Worm (Caenorhabditis elegans) whole organism, mixed stage, embryonic: ENCODE results near the gene Y57G11B.2.

Experiments used
- M03D4.4 ChIP-seq: sonication (generic microtip); optimal IDR thresholded peaks from 2 replicates; lab custom pipeline; 2017; ENCODE audit warnings: mild to moderate bottlenecking, missing genetic modification characterization, missing compliant biosample characterization
- bed-3 ChIP-seq: fragments of 200-800 bp; sonication (Bioruptor generic); optimal IDR thresholded peaks from 3 replicates; lab custom pipeline; 2018; ENCODE audit warnings: mild to moderate bottlenecking, missing genetic modification characterization, moderate library complexity, missing compliant biosample characterization
- blmp-1 ChIP-seq: fragments of 150-350 bp; optimal IDR thresholded peaks from 2 replicates; lab custom pipeline; 2014; ENCODE audit warnings: missing biosample characterization, missing genetic modification characterization
- ceh-39 ChIP-seq: fragments of 150-350 bp; optimal IDR thresholded peaks from 2 replicates; lab custom pipeline; 2014; ENCODE audit warnings: missing biosample characterization, missing genetic modification characterization
- ceh-43 ChIP-seq: fragments of 200-800 bp; sonication (Bioruptor generic); optimal IDR thresholded peaks from 2 replicates; lab custom pipeline; 2018; ENCODE audit warnings: mild to moderate bottlenecking, missing genetic modification characterization, moderate library complexity, missing compliant biosample characterization
- ceh-83 ChIP-seq: fragments of 200-800 bp; sonication (Bioruptor generic); optimal IDR thresholded peaks from 2 replicates; lab custom pipeline; 2018; ENCODE audit warnings: mild to moderate bottlenecking, missing genetic modification characterization, missing compliant biosample characterization
- cnd-1 ChIP-seq: fragments of 200-800 bp; sonication (Bioruptor generic); optimal IDR thresholded peaks from 2 replicates; lab custom pipeline; 2018; ENCODE audit warnings: mild to moderate bottlenecking, missing genetic modification characterization, missing compliant biosample characterization
- drap-1 ChIP-seq: fragments of 200-800 bp; sonication (Bioruptor generic); optimal IDR thresholded peaks from 3 replicates; lab custom pipeline; 2018; ENCODE audit warnings: mild to moderate bottlenecking, missing genetic modification characterization, missing compliant biosample characterization
- elt-1 ChIP-seq: sonication (generic microtip); optimal IDR thresholded peaks from 2 replicates; lab custom pipeline; 2017; ENCODE audit warnings: missing genetic modification characterization, mild to moderate bottlenecking, missing compliant biosample characterization, antibody characterized with exemption, moderate library complexity, borderline replicate concordance; ENCODE audit not compliant: insufficient read depth
- elt-3 ChIP-seq: fragments of 150-350 bp; optimal IDR thresholded peaks from 2 replicates; lab custom pipeline; 2014; ENCODE audit warnings: missing biosample characterization, missing genetic modification characterization
- flh-1 ChIP-seq: fragments of 200-800 bp; sonication (Bioruptor generic); optimal IDR thresholded peaks from 2 replicates; lab custom pipeline; 2018; ENCODE audit warnings: mild to moderate bottlenecking, missing genetic modification characterization, moderate library complexity, missing compliant biosample characterization
- ham-2 ChIP-seq: fragments of 200-800 bp; sonication (Bioruptor generic); optimal IDR thresholded peaks from 2 replicates; lab custom pipeline; 2018; ENCODE audit warnings: mild to moderate bottlenecking, missing genetic modification characterization, missing compliant biosample characterization
- hlh-1 ChIP-seq: fragments of 150-350 bp; optimal IDR thresholded peaks from 2 replicates; lab custom pipeline; 2014; ENCODE audit warnings: missing biosample characterization, missing genetic modification reagents, missing genetic modification characterization
- lin-13 ChIP-seq: fragments of 150-350 bp; optimal IDR thresholded peaks from 2 replicates; lab custom pipeline; 2014; ENCODE audit warnings: missing biosample characterization, missing genetic modification characterization
- lin-32 ChIP-seq: fragments of 200-800 bp; sonication (Bioruptor generic); optimal IDR thresholded peaks from 2 replicates; lab custom pipeline; 2018; ENCODE audit warnings: mild to moderate bottlenecking, missing genetic modification characterization, missing compliant biosample characterization
- lsy-2 ChIP-seq: fragments of 150-350 bp; optimal IDR thresholded peaks from 2 replicates; lab custom pipeline; 2014; ENCODE audit warnings: missing biosample characterization, missing genetic modification characterization
- mab-5 ChIP-seq: fragments of 150-350 bp; optimal IDR thresholded peaks from 2 replicates; lab custom pipeline; 2014; ENCODE audit warnings: missing biosample characterization, missing genetic modification characterization
- mep-1 ChIP-seq: fragments of 150-350 bp; optimal IDR thresholded peaks from 2 replicates; lab custom pipeline; 2017; ENCODE audit warnings: missing biosample characterization, missing genetic modification reagents, missing genetic modification characterization, inconsistent platforms
- mls-2 ChIP-seq: sonication (generic microtip); optimal IDR thresholded peaks from 2 replicates; lab custom pipeline; 2016; ENCODE audit warnings: mild to moderate bottlenecking, missing genetic modification characterization, moderate library complexity, missing compliant biosample characterization
- nhr-12 ChIP-seq: fragments of 150-350 bp; optimal IDR thresholded peaks from 2 replicates; lab custom pipeline; 2014; ENCODE audit warnings: missing biosample characterization, missing genetic modification characterization
- nhr-2 ChIP-seq: fragments of 150-350 bp; optimal IDR thresholded peaks from 2 replicates; lab custom pipeline; 2014; ENCODE audit warnings: missing biosample characterization, missing genetic modification characterization
- nhr-237 ChIP-seq: fragments of 150-350 bp; optimal IDR thresholded peaks from 2 replicates; lab custom pipeline; 2014; ENCODE audit warnings: missing biosample characterization, missing genetic modification characterization
- pha-4 ChIP-seq: fragments of 150-350 bp; optimal IDR thresholded peaks from 2 replicates; lab custom pipeline; 2018; ENCODE audit warnings: missing biosample characterization, missing genetic modification reagents, missing genetic modification characterization
- sem-2 ChIP-seq: fragments of 200-800 bp; sonication (Bioruptor generic); optimal IDR thresholded peaks from 2 replicates; lab custom pipeline; 2018; ENCODE audit warnings: mild to moderate bottlenecking, missing genetic modification characterization, missing compliant biosample characterization
- snpc-4 ChIP-seq: fragments of 150-350 bp; optimal IDR thresholded peaks from 2 replicates; lab custom pipeline; 2014; ENCODE audit warnings: missing biosample characterization, missing genetic modification characterization
- sptf-1 ChIP-seq: sonication (generic microtip); optimal IDR thresholded peaks from 2 replicates; lab custom pipeline; 2017; ENCODE audit warnings: mild to moderate bottlenecking, missing genetic modification characterization, moderate library complexity, missing compliant biosample characterization
- tbx-8 ChIP-seq: fragments of 200-800 bp; sonication (Bioruptor generic); optimal IDR thresholded peaks from 2 replicates; lab custom pipeline; 2018; ENCODE audit warnings: mild to moderate bottlenecking, missing genetic modification characterization, moderate library complexity, missing compliant biosample characterization
- unc-120 ChIP-seq: sonication (generic microtip); optimal IDR thresholded peaks from 2 replicates; lab custom pipeline; 2017; ENCODE audit warnings: missing genetic modification characterization, missing compliant biosample characterization; ENCODE audit not compliant: poor library complexity, severe bottlenecking
- unc-39 ChIP-seq: fragments of 150-350 bp; optimal IDR thresholded peaks from 2 replicates; lab custom pipeline; 2014; ENCODE audit warnings: missing biosample characterization, missing genetic modification characterization
- unc-62 ChIP-seq: fragments of 150-350 bp; optimal IDR thresholded peaks from 2 replicates; lab custom pipeline; 2014; ENCODE audit warnings: missing biosample characterization, missing genetic modification reagents, missing genetic modification characterization
- zip-8 ChIP-seq: fragments of 150-350 bp; optimal IDR thresholded peaks from 2 replicates; lab custom pipeline; 2014; ENCODE audit warnings: missing biosample characterization, missing genetic modification characterization
- ztf-11 ChIP-seq: fragments of 150-350 bp; optimal IDR thresholded peaks from 2 replicates; lab custom pipeline; 2014; ENCODE audit warnings: missing biosample characterization, missing genetic modification characterization

Gene Y57G11B.2

ce11 chrIV:14532366-14532765 lies 32.8 kb upstream of the Y57G11B.2 start:
- no peak for TF ChIP-seq mls-2
- no peak for TF ChIP-seq M03D4.4 (tag; lab: Kevin White, UChicago)
- no peak for TF ChIP-seq drap-1 (GFP tag; lab: Kevin White, UChicago)
- peak; percentile 9 for TF ChIP-seq blmp-1 (tag; lab: Kevin White, UChicago)
- no peak for TF ChIP-seq pha-4 (tag; lab: Kevin White, UChicago)
- no peak for TF ChIP-seq nhr-12
- TF ChIP-seq ceh-43 (GFP tag; lab: Kevin White, UChicago) = no peak
- no peak for TF ChIP-seq hlh-1
- no peak for TF ChIP-seq cnd-1 (tag; lab: Kevin White, UChicago)

DNA sequence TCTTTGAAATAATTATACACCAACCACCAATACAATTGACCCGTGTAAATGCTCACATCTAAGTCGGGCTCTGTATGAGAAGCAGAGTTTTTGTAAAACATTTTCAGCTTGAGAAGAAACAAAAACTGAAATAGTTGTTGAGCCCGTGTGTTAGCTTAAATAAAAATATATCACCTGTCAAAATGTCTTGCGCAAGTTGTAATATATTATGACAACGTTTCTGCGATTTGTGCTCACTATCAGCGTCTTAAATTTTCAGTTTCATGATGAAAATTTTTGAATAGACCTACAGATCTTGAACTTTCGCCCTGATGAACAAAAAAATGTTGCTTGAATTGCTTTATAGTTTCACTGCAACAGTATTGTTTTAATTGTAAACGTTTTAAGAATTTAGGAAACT lies 30.2 kb upstream of the Y57G11B.2 start, which contains the start of gene T27E7.4:
Gene T27E7.4, minus strand, starts transcription at position 101 of the 400 bp plus-strand sequence.
- no peak for TF ChIP-seq sptf-1 (tag; lab: Kevin White, UChicago)
- TF ChIP-seq ceh-39 = no peak
- TF ChIP-seq zip-8 (tag; lab: Kevin White, UChicago) = no peak
- TF ChIP-seq cnd-1 (tag; lab: Kevin White, UChicago) = no peak
- TF ChIP-seq ham-2 = no peak
- no peak for TF ChIP-seq elt-1 (tag; lab: Kevin White, UChicago)
- TF ChIP-seq ztf-11 = no peak
- no peak for TF ChIP-seq nhr-12
- TF ChIP-seq mls-2 = no peak
- no peak for TF ChIP-seq lsy-2 (tag; lab: Kevin White, UChicago)
- no peak for TF ChIP-seq elt-3 (tag; lab: Kevin White, UChicago)
- no peak for TF ChIP-seq hlh-1
- TF ChIP-seq lin-13 (tag; lab: Kevin White, UChicago) = no peak
- TF ChIP-seq unc-120 = no peak
- TF ChIP-seq mep-1 (tag; lab: Kevin White, UChicago) = no peak
- TF ChIP-seq snpc-4 (tag; lab: Kevin White, UChicago) = no peak
- no peak for TF ChIP-seq blmp-1 (tag; lab: Kevin White, UChicago)
- no peak for TF ChIP-seq tbx-8 (GFP tag; lab: Kevin White, UChicago)
- TF ChIP-seq ceh-83 (GFP tag; lab: Kevin White, UChicago) = no peak
- TF ChIP-seq, all 35 proteins: peak for 0

DNA sequence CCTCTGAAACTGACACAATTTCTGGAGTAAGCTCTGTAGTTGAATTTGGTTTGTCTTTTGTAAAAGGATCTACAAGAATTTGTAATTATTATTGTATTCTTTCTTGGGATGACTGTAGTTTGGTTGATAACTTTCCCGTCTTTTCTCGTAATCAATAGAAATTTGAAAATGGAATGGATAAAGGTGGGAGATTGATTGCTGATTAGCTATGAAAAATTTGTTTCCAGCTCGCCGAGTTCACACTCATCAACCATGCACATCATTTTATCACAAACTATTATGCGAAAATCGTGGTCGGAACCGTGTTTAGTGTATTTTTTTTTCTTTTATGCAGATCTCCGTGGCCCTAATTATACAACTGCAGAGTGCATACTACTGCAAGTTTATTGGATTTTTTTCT lies 28.3 kb upstream of the Y57G11B.2 start, which contains the start of gene T27E7.5:
Gene T27E7.5, plus strand, starts transcription at position 253 of the 400 bp plus-strand sequence.
- TF ChIP-seq bed-3 = no peak

DNA sequence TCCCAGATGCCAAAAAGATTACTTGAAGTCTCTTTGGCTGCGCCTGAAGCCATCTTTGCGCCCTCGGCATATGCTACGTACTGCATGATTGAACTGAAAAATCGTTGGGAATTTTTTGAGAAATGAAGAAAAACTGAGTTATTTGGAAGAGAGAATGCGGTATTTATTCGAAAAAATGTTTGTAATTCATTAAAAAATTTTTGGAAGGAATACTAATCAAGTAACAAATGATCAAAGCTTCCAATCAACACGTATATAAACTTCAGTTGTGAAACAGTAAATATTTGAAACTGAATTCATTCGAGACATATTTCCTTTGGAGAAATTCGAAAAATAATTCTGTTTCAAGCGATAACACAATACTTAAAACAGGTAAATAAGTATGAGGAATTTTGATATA lies 22.6 kb upstream of the Y57G11B.2 start, which contains the start of gene pals-29:
Gene pals-29, minus strand, starts transcription at position 101 of the 400 bp plus-strand sequence.
- no peak for TF ChIP-seq lin-32
- TF ChIP-seq unc-39 (tag; lab: Kevin White, UChicago) = no peak
- TF ChIP-seq nhr-237 = no peak
- no peak for TF ChIP-seq hlh-1
- no peak for TF ChIP-seq tbx-8 (GFP tag; lab: Kevin White, UChicago)
- no peak for TF ChIP-seq sptf-1 (tag; lab: Kevin White, UChicago)
- TF ChIP-seq, all 35 proteins: peak for 0

- TF ChIP-seq lin-13 (tag; lab: Kevin White, UChicago) (no peak), M03D4.4 (tag; lab: Kevin White, UChicago) (no peak), unc-39 (tag; lab: Kevin White, UChicago) (no peak), blmp-1 (tag; lab: Kevin White, UChicago) (no peak), pha-4 (tag; lab: Kevin White, UChicago) (no peak), flh-1 (GFP tag; lab: Kevin White, UChicago) (no peak)
- TF ChIP-seq, all 35 proteins: peak for 0
Measured at ce11 chrIV:14547292-14547691, 17.9 kb upstream of the Y57G11B.2 start.

DNA sequence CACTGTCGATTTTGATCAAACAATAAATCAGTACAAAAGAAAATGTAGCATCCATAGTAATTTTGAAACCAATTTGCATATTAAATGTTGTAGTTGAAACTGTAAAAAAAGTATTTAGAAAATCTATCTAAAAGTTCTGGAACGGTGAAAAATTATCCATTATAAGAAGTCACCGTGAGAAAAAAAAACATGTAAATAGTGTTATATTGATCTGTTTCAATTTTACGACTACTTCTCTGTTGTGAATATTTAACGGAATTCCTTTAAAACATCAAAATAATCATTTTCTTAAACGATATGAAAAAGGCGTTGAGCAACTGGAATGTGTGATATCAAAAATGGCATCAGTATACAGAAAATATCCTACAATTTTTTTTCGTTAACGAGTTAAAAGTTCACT lies 15.9 kb upstream of the Y57G11B.2 start, which contains the start of gene T27E7.9:
Gene T27E7.9, minus strand, starts transcription at position 101 of the 400 bp plus-strand sequence.
- TF ChIP-seq ceh-83 (GFP tag; lab: Kevin White, UChicago) (no peak), hlh-1 (no peak), sem-2 (GFP tag; lab: Kevin White, UChicago) (no peak), sptf-1 (tag; lab: Kevin White, UChicago) (no peak), mab-5 (tag; lab: Kevin White, UChicago) (no peak), pha-4 (tag; lab: Kevin White, UChicago) (no peak), mls-2 (no peak), zip-8 (tag; lab: Kevin White, UChicago) (no peak), mep-1 (tag; lab: Kevin White, UChicago) (no peak), unc-62 (no peak), unc-120 (no peak), unc-39 (tag; lab: Kevin White, UChicago) (no peak), nhr-2 (tag; lab: Kevin White, UChicago) (no peak), bed-3 (no peak), ham-2 (no peak), ceh-39 (no peak)
